Fruit fly (Drosophila melanogaster) whole organism, embryonic: ENCODE data around the gene CG16956.
A peak's percentile ranks its signal among the peaks of the same experiment; 100 is the strongest.

Source experiments
- Bteb2 ChIP-seq: fragments of 200-800 bp; sonication (Bioruptor generic); optimal IDR thresholded peaks from 2 replicates; lab custom pipeline; 2016; ENCODE audit warnings: missing biosample characterization, missing genetic modification characterization
- C15 ChIP-seq: fragments of 200-800 bp; sonication (Bioruptor generic); IDR thresholded peaks from 3 replicates; pipeline ENCODE4 v1.3.6; 2022; ENCODE audit warnings: missing biosample characterization, missing genetic modification characterization
- CG11398 ChIP-seq: fragments of 200-800 bp; sonication (Bioruptor generic); optimal IDR thresholded peaks from 2 replicates; lab custom pipeline; 2016; ENCODE audit warnings: missing biosample characterization, missing genetic modification characterization
- CG12219 ChIP-seq: fragments of 200-800 bp; sonication (Bioruptor generic); optimal IDR thresholded peaks from 3 replicates; lab custom pipeline; 2018; ENCODE audit warnings: missing biosample characterization, mild to moderate bottlenecking, missing genetic modification characterization
- CG13894 ChIP-seq: fragments of 200-800 bp; sonication (Bioruptor generic); optimal IDR thresholded peaks from 3 replicates; lab custom pipeline; 2018; ENCODE audit warnings: missing biosample characterization, mild to moderate bottlenecking, missing genetic modification characterization, moderate library complexity
- CG1603 ChIP-seq: fragments of 200-800 bp; sonication (Bioruptor generic); optimal IDR thresholded peaks from 2 replicates; lab custom pipeline; 2019; ENCODE audit warnings: missing biosample characterization, mild to moderate bottlenecking, missing genetic modification characterization, moderate library complexity
- CG17328 ChIP-seq: fragments of 200-800 bp; sonication (Bioruptor generic); IDR thresholded peaks from 2 replicates; pipeline ENCODE4 v1.3.6; 2022; ENCODE audit warnings: missing biosample characterization, missing genetic modification characterization
- CG17361 ChIP-seq: fragments of 200-800 bp; sonication (Bioruptor generic); IDR thresholded peaks from 3 replicates; pipeline ENCODE4 v1.3.6; 2022; ENCODE audit warnings: missing biosample characterization, missing genetic modification characterization
- CG2199 ChIP-seq: fragments of 200-800 bp; sonication (Bioruptor generic); IDR thresholded peaks from 3 replicates; pipeline ENCODE4 v1.3.6; 2022; ENCODE audit warnings: missing biosample characterization, missing genetic modification characterization
- CG2678 ChIP-seq: fragments of 200-800 bp; sonication (Bioruptor generic); optimal IDR thresholded peaks from 3 replicates; lab custom pipeline; 2019; ENCODE audit warnings: missing biosample characterization, mild to moderate bottlenecking, missing genetic modification characterization, moderate library complexity
- CG33557 ChIP-seq: fragments of 200-800 bp; sonication (Bioruptor generic); optimal IDR thresholded peaks from 2 replicates; lab custom pipeline; 2019; ENCODE audit warnings: missing biosample characterization, mild to moderate bottlenecking, missing genetic modification characterization, moderate library complexity
- CG3407 ChIP-seq: fragments of 200-800 bp; sonication (Bioruptor generic); optimal IDR thresholded peaks from 2 replicates; lab custom pipeline; 2018; ENCODE audit warnings: missing biosample characterization, mild to moderate bottlenecking, missing genetic modification characterization
- CG3995 ChIP-seq: fragments of 200-800 bp; sonication (Bioruptor generic); optimal IDR thresholded peaks from 3 replicates; lab custom pipeline; 2016; ENCODE audit warnings: missing biosample characterization, missing genetic modification characterization
- CG4424 ChIP-seq: fragments of 200-800 bp; sonication (Bioruptor generic); optimal IDR thresholded peaks from 3 replicates; lab custom pipeline; 2016; ENCODE audit warnings: missing biosample characterization, missing genetic modification characterization
- CG7963 ChIP-seq: fragments of 200-800 bp; sonication (Bioruptor generic); IDR thresholded peaks from 3 replicates; pipeline ENCODE4 v1.3.6; 2022; ENCODE audit warnings: missing biosample characterization, missing genetic modification characterization; ENCODE audit not compliant: partially characterized antibody
- CG8089 ChIP-seq: fragments of 200-800 bp; sonication (Bioruptor generic); optimal IDR thresholded peaks from 3 replicates; lab custom pipeline; 2016; ENCODE audit warnings: missing biosample characterization, missing genetic modification characterization
- Camta ChIP-seq: fragments of 200-800 bp; sonication (Bioruptor generic); optimal IDR thresholded peaks from 2 replicates; lab custom pipeline; 2016; ENCODE audit warnings: missing biosample characterization, missing genetic modification characterization
- Doc2 ChIP-seq: fragments of 200-800 bp; sonication (Bioruptor generic); IDR thresholded peaks from 2 replicates; pipeline ENCODE4 v1.3.6; 2022; ENCODE audit warnings: missing biosample characterization, missing genetic modification characterization
- HLH4C ChIP-seq: fragments of 200-800 bp; sonication (Bioruptor generic); IDR thresholded peaks from 3 replicates; pipeline ENCODE4 v1.3.6; 2022; ENCODE audit warnings: missing biosample characterization, missing genetic modification characterization; ENCODE audit not compliant: partially characterized antibody
- Hey ChIP-seq: fragments of 200-800 bp; sonication (Bioruptor generic); optimal IDR thresholded peaks from 3 replicates; lab custom pipeline; 2018; ENCODE audit warnings: missing biosample characterization, mild to moderate bottlenecking, missing genetic modification characterization
- Myb ChIP-seq: fragments of 200-800 bp; sonication (Bioruptor generic); optimal IDR thresholded peaks from 2 replicates; lab custom pipeline; 2016; ENCODE audit warnings: missing biosample characterization, missing genetic modification characterization
- Nf-YB ChIP-seq: fragments of 200-800 bp; sonication (Bioruptor generic); optimal IDR thresholded peaks from 3 replicates; lab custom pipeline; 2019; ENCODE audit warnings: missing biosample characterization, mild to moderate bottlenecking, missing genetic modification characterization, moderate library complexity
- NfI ChIP-seq: fragments of 200-800 bp; sonication (Bioruptor generic); optimal IDR thresholded peaks from 3 replicates; lab custom pipeline; 2018; ENCODE audit warnings: missing biosample characterization, mild to moderate bottlenecking, missing genetic modification characterization, moderate library complexity
- PHDP ChIP-seq: fragments of 200-800 bp; sonication (Bioruptor generic); optimal IDR thresholded peaks from 3 replicates; lab custom pipeline; 2018; ENCODE audit warnings: missing biosample characterization, mild to moderate bottlenecking, missing genetic modification characterization, moderate library complexity
- Ravus ChIP-seq: fragments of 200-800 bp; sonication (Bioruptor generic); IDR thresholded peaks from 2 replicates; pipeline ENCODE4 v1.3.6; 2022; ENCODE audit warnings: missing biosample characterization, missing genetic modification characterization
- Xrp1 ChIP-seq: fragments of 200-800 bp; sonication (Bioruptor generic); IDR thresholded peaks from 2 replicates; pipeline ENCODE4 v1.3.6; 2022; ENCODE audit warnings: missing biosample characterization, missing genetic modification characterization
- ap ChIP-seq: fragments of 200-800 bp; sonication (Bioruptor generic); IDR thresholded peaks from 2 replicates; pipeline ENCODE4 v1.3.6; 2022; ENCODE audit warnings: missing biosample characterization, missing genetic modification characterization
- ato ChIP-seq: fragments of 200-800 bp; sonication (Bioruptor generic); IDR thresholded peaks from 2 replicates; pipeline ENCODE4 v1.3.6; 2022; ENCODE audit warnings: missing biosample characterization, missing genetic modification characterization; ENCODE audit not compliant: partially characterized antibody
- az2 ChIP-seq: fragments of 200-800 bp; sonication (Bioruptor generic); optimal IDR thresholded peaks from 3 replicates; lab custom pipeline; 2016; ENCODE audit warnings: missing biosample characterization, missing genetic modification characterization
- chm ChIP-seq: fragments of 200-800 bp; sonication (Bioruptor generic); IDR thresholded peaks from 2 replicates; pipeline ENCODE4 v1.3.6; 2022; ENCODE audit warnings: missing biosample characterization, missing genetic modification characterization
- corto ChIP-seq: fragments of 200-800 bp; sonication (Bioruptor generic); optimal IDR thresholded peaks from 2 replicates; lab custom pipeline; 2016; ENCODE audit warnings: missing biosample characterization, mild to moderate bottlenecking, missing genetic modification characterization, moderate library complexity
- crc ChIP-seq: fragments of 200-800 bp; sonication (Bioruptor generic); optimal IDR thresholded peaks from 2 replicates; lab custom pipeline; 2016; ENCODE audit warnings: missing biosample characterization, missing genetic modification characterization
- dpn ChIP-seq, 2 experiments: fragments of 200-800 bp; sonication (Bioruptor generic); optimal IDR thresholded peaks; 3 replicates each; lab custom pipeline; 2016; ENCODE audit warnings: missing biosample characterization in 2 of 2, missing genetic modification characterization in 2 of 2
- hbn ChIP-seq: fragments of 200-800 bp; sonication (Bioruptor generic); IDR thresholded peaks from 2 replicates; pipeline ENCODE4 v1.3.6; 2022; ENCODE audit warnings: missing biosample characterization, missing genetic modification characterization; ENCODE audit not compliant: partially characterized antibody
- jumu ChIP-seq: fragments of 200-800 bp; sonication (Bioruptor generic); optimal IDR thresholded peaks from 3 replicates; lab custom pipeline; 2016; ENCODE audit warnings: missing biosample characterization, missing genetic modification characterization
- klu ChIP-seq: fragments of 200-800 bp; sonication (Bioruptor generic); IDR thresholded peaks from 2 replicates; pipeline ENCODE4 v1.3.6; 2022; ENCODE audit warnings: missing biosample characterization, missing genetic modification characterization
- nerfin-2 ChIP-seq: fragments of 200-800 bp; sonication (Bioruptor generic); IDR thresholded peaks from 2 replicates; pipeline ENCODE4 v1.3.6; 2022; ENCODE audit warnings: missing biosample characterization, missing genetic modification characterization; ENCODE audit not compliant: partially characterized antibody
- nmo ChIP-seq: fragments of 200-800 bp; sonication (Bioruptor generic); optimal IDR thresholded peaks from 2 replicates; lab custom pipeline; 2018; ENCODE audit warnings: missing biosample characterization, mild to moderate bottlenecking, missing genetic modification characterization, moderate library complexity
- odd ChIP-seq: fragments of 200-800 bp; sonication (Bioruptor generic); optimal IDR thresholded peaks from 2 replicates; lab custom pipeline; 2017; ENCODE audit warnings: missing biosample characterization, mild to moderate bottlenecking, missing genetic modification characterization
- psq ChIP-seq: fragments of 200-800 bp; sonication (Bioruptor generic); optimal IDR thresholded peaks from 2 replicates; lab custom pipeline; 2017; ENCODE audit warnings: missing biosample characterization, missing genetic modification characterization
- slbo ChIP-seq: fragments of 200-800 bp; sonication (Bioruptor generic); IDR thresholded peaks from 2 replicates; pipeline ENCODE4 v1.3.6; 2022; ENCODE audit warnings: missing biosample characterization, missing genetic modification characterization
- slou ChIP-seq: fragments of 200-800 bp; sonication (Bioruptor generic); optimal IDR thresholded peaks from 3 replicates; lab custom pipeline; 2016; ENCODE audit warnings: missing biosample characterization, missing genetic modification characterization
- sob ChIP-seq: fragments of 200-800 bp; sonication (Bioruptor generic); IDR thresholded peaks from 2 replicates; pipeline ENCODE4 v1.3.6; 2022; ENCODE audit warnings: missing biosample characterization, missing genetic modification characterization
- tgo ChIP-seq: fragments of 200-800 bp; sonication (Bioruptor generic); IDR thresholded peaks from 3 replicates; pipeline ENCODE4 v1.3.6; 2022; ENCODE audit warnings: missing biosample characterization, missing genetic modification characterization
- tll ChIP-seq, 2 experiments: fragments of 200-800 bp in 1 of 2; fragments of >200 bp in 1 of 2; sonication (Bioruptor generic) in 1 of 2; optimal IDR thresholded peaks; 2 replicates each; lab custom pipeline; 2017 to 2019; ENCODE audit warnings: missing biosample characterization in 2 of 2, missing genetic modification characterization in 2 of 2, mild to moderate bottlenecking in 1 of 2, moderate library complexity in 1 of 2
- trh ChIP-seq: fragments of 200-800 bp; sonication (Bioruptor generic); optimal IDR thresholded peaks from 2 replicates; lab custom pipeline; 2016; ENCODE audit warnings: missing biosample characterization, missing genetic modification characterization
- unc-4 ChIP-seq: fragments of 200-800 bp; sonication (Bioruptor generic); IDR thresholded peaks from 2 replicates; pipeline ENCODE4 v1.3.6; 2022; ENCODE audit warnings: missing biosample characterization, missing genetic modification characterization; ENCODE audit not compliant: partially characterized antibody
- vnd ChIP-seq: fragments of 200-800 bp; sonication (Bioruptor generic); IDR thresholded peaks from 3 replicates; pipeline ENCODE4 v1.3.6; 2022; ENCODE audit warnings: missing biosample characterization, missing genetic modification characterization; ENCODE audit not compliant: partially characterized antibody
- z ChIP-seq: fragments of 200-800 bp; sonication (Bioruptor generic); IDR thresholded peaks from 3 replicates; pipeline ENCODE4 v1.3.6; 2022; ENCODE audit warnings: missing biosample characterization, missing genetic modification characterization
- zen2 ChIP-seq: fragments of 200-800 bp; sonication (Bioruptor generic); IDR thresholded peaks from 3 replicates; pipeline ENCODE4 v1.3.6; 2022; ENCODE audit warnings: missing biosample characterization, missing genetic modification characterization; ENCODE audit not compliant: partially characterized antibody

Gene CG16956

DNA sequence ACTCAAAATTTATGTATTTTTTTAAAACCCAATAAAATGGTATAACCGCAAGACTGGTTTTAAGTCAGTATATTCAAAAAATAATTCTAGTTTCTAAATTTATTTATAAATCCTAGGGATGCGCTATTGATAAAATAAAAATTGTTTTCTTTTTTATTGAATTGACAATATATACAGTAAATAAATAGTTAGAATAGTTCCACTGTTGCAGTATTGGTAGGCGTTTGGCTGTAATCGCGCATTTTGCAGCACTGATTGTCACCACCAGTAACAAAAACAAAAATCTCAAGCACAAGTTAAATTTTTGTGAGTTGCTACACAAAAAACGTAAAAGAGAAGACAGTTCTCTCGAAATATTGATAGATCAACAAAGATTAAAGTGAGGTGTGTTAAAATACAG lies 45.4 kb downstream of the CG16956 start, which contains the start of gene CG31855 (continued):
- TF ChIP-seq nmo (GFP tag; lab: Kevin White, UChicago) = peak; percentile 62
- peak; percentile 83 for TF ChIP-seq chm (GFP tag; lab: Robert Waterston, UW)
- peak; percentile 83 for TF ChIP-seq CG17328 (GFP tag; lab: Robert Waterston, UW)
- no peak for TF ChIP-seq zen2 (GFP tag; lab: Robert Waterston, UW)
- peak; percentile 95 for TF ChIP-seq sob (GFP tag; lab: Robert Waterston, UW)
- TF ChIP-seq CG4424 (GFP tag; lab: Kevin White, UChicago) = peak; percentile 86
- no peak for TF ChIP-seq hbn (GFP tag; lab: Robert Waterston, UW)
- peak; percentile 81 for TF ChIP-seq PHDP
- TF ChIP-seq trh = peak; percentile 39
- peak; percentile 95 for TF ChIP-seq slbo (GFP tag; lab: Robert Waterston, UW)
- TF ChIP-seq vnd (GFP tag; lab: Robert Waterston, UW) = 0 out of 3 replicates have a peak, but pooled peaks have one; percentile 35
- no peak for TF ChIP-seq CG7963
- peak; percentile 83 for TF ChIP-seq tgo

DNA sequence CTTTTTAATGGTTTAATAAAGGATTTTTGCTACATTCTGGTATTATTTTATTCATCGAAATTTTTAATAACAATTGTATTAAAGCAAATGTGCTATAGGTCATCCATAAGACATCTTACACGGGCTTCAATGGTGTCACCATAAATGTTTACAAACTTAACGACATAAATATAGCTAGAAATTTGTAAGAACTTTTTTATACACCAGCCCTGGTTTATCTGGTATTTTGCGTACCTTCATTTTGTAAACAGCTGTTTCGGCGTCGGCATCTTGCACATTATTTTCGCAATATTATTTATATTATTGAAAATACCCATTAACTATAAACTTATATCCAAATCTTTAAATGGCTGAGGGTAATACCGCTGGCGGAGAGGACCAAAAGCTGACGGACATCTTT lies 47.0 kb downstream of the CG16956 start, which contains the start of gene Tap42:
Gene Tap42 (plus strand): TSS at position 240 of the 400 bp plus-strand sequence.
- TF ChIP-seq ap = no peak
- TF ChIP-seq CG3995 (GFP tag; lab: Kevin White, UChicago) = no peak
- TF ChIP-seq crc (GFP tag; lab: Kevin White, UChicago) = no peak
- TF ChIP-seq Camta (GFP tag; lab: Kevin White, UChicago) = no peak
- 0 out of 2 replicates have a peak, but pooled peaks have one; percentile 12 for TF ChIP-seq Xrp1 (GFP tag; lab: Robert Waterston, UW)
- TF ChIP-seq CG8089 (GFP tag; lab: Kevin White, UChicago) = no peak
- no peak for TF ChIP-seq z (GFP tag; lab: Robert Waterston, UW)
- TF ChIP-seq Hey (tag; lab: Kevin White, UChicago) = no peak
- peak; percentile 20 for TF ChIP-seq az2 (GFP tag; lab: Kevin White, UChicago)
- TF ChIP-seq psq = no peak
- TF ChIP-seq Doc2 (GFP tag; lab: Robert Waterston, UW) = no peak
- TF ChIP-seq CG17361 (GFP tag; lab: Robert Waterston, UW) = no peak
- no peak for TF ChIP-seq CG1603 (tag; lab: Kevin White, UChicago)
- no peak for TF ChIP-seq odd (GFP tag; lab: Kevin White, UChicago)
- no peak for TF ChIP-seq CG33557 (GFP tag; lab: Kevin White, UChicago)
- TF ChIP-seq slou (GFP tag; lab: Kevin White, UChicago) = no peak
- TF ChIP-seq Nf-YB (GFP tag; lab: Kevin White, UChicago) = no peak
- TF ChIP-seq corto = no peak
- peak; percentile 22 for TF ChIP-seq CG2678 (tag; lab: Kevin White, UChicago)
- no peak for TF ChIP-seq Myb
- TF ChIP-seq C15 = no peak
- TF ChIP-seq NfI (GFP tag; lab: Kevin White, UChicago) = no peak
- no peak for TF ChIP-seq nerfin-2 (GFP tag; lab: Robert Waterston, UW)
- TF ChIP-seq jumu (GFP tag; lab: Kevin White, UChicago) = no peak
- TF ChIP-seq tll (GFP tag; optimal IDR thresholded peaks at IDR 0.05; lab: Kevin White, UChicago) = no peak
- no peak for TF ChIP-seq ato (GFP tag; lab: Robert Waterston, UW)
- no peak for TF ChIP-seq tgo
- no peak for TF ChIP-seq CG2199 (GFP tag; lab: Robert Waterston, UW)
- no peak for TF ChIP-seq CG11398 (GFP tag; lab: Kevin White, UChicago)
- no peak for TF ChIP-seq unc-4
- TF ChIP-seq Ravus = no peak
- TF ChIP-seq klu = no peak
- peak; percentile 31 for TF ChIP-seq CG13894 (tag; lab: Kevin White, UChicago)
- TF ChIP-seq dpn (GFP tag; optimal IDR thresholded peaks at IDR 0.05; lab: Kevin White, UChicago) = peak in 1 of 2 experiments; percentile 6
- no peak for TF ChIP-seq CG12219 (GFP tag; lab: Kevin White, UChicago)
- TF ChIP-seq Bteb2 (GFP tag; lab: Kevin White, UChicago) = peak; percentile 13
- TF ChIP-seq CG3407 (GFP tag; lab: Kevin White, UChicago) = no peak
- no peak for TF ChIP-seq HLH4C (GFP tag; lab: Robert Waterston, UW)
